Fruit fly (Drosophila melanogaster) S2 (cell line): ENCODE data around the gene mth.

Experiments used
- CG8478 ChIP-seq: fragments of >200 bp; optimal IDR thresholded peaks from 2 replicates; lab custom pipeline; 2018
- CTCF ChIP-seq, 2 experiments: fragments of >200 bp; optimal IDR thresholded peaks; 2 replicates each; lab custom pipeline; 2018

DNA sequence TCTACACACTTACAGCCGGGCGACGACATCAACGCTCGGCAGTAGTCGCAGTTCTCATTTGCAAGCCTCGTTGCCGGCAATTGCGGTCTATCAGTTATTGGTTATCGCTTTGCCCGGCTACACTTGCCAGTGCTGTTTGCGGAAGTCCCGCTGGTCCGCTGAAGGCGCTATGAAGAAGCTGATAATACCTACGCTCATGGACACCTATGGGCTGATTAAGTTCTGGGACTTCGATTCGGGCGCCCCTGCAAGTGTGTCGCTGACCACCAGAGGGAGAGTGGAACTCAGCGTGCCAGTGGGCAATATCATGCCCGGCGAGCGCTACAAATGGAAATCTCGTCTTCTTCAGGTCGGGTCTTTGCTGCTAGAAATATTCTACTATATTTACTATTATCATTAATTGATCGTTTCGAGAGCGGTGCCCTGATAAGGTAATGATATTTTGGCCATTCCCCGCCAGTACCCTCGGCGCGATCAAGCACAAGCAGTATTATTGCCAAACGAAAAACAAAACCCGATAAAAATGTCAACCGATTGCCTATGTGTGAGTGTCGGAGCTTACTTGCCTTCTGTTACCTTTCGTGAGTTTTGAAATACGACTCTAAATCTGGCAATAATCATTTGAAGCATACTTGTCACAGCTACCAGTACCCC lies 46.7 kb downstream of the mth start:
- no peak for TF ChIP-seq CG8478 (lab: Kevin White, UChicago)
- TF ChIP-seq CTCF (optimal IDR thresholded peaks at IDR 0.05; lab: Kevin White, UChicago) = no peak
